Worm (Caenorhabditis elegans) whole organism, mixed stage, embryonic: ENCODE results near the gene fbxc-43.

Experiments used
- M03D4.4 ChIP-seq: sonication (generic microtip); optimal IDR thresholded peaks from 2 replicates; lab custom pipeline; 2017; ENCODE audit warnings: mild to moderate bottlenecking, missing genetic modification characterization, missing compliant biosample characterization
- bed-3 ChIP-seq: fragments of 200-800 bp; sonication (Bioruptor generic); optimal IDR thresholded peaks from 3 replicates; lab custom pipeline; 2018; ENCODE audit warnings: mild to moderate bottlenecking, missing genetic modification characterization, moderate library complexity, missing compliant biosample characterization
- blmp-1 ChIP-seq: fragments of 150-350 bp; optimal IDR thresholded peaks from 2 replicates; lab custom pipeline; 2014; ENCODE audit warnings: missing biosample characterization, missing genetic modification characterization
- ceh-39 ChIP-seq: fragments of 150-350 bp; optimal IDR thresholded peaks from 2 replicates; lab custom pipeline; 2014; ENCODE audit warnings: missing biosample characterization, missing genetic modification characterization
- ceh-43 ChIP-seq: fragments of 200-800 bp; sonication (Bioruptor generic); optimal IDR thresholded peaks from 2 replicates; lab custom pipeline; 2018; ENCODE audit warnings: mild to moderate bottlenecking, missing genetic modification characterization, moderate library complexity, missing compliant biosample characterization
- ceh-83 ChIP-seq: fragments of 200-800 bp; sonication (Bioruptor generic); optimal IDR thresholded peaks from 2 replicates; lab custom pipeline; 2018; ENCODE audit warnings: mild to moderate bottlenecking, missing genetic modification characterization, missing compliant biosample characterization
- ces-1 ChIP-seq: fragments of 150-350 bp; optimal IDR thresholded peaks from 2 replicates; lab custom pipeline; 2014; ENCODE audit warnings: missing biosample characterization, missing genetic modification reagents, missing genetic modification characterization
- cnd-1 ChIP-seq: fragments of 200-800 bp; sonication (Bioruptor generic); optimal IDR thresholded peaks from 2 replicates; lab custom pipeline; 2018; ENCODE audit warnings: mild to moderate bottlenecking, missing genetic modification characterization, missing compliant biosample characterization
- drap-1 ChIP-seq: fragments of 200-800 bp; sonication (Bioruptor generic); optimal IDR thresholded peaks from 3 replicates; lab custom pipeline; 2018; ENCODE audit warnings: mild to moderate bottlenecking, missing genetic modification characterization, missing compliant biosample characterization
- elt-1 ChIP-seq: sonication (generic microtip); optimal IDR thresholded peaks from 2 replicates; lab custom pipeline; 2017; ENCODE audit warnings: missing genetic modification characterization, mild to moderate bottlenecking, missing compliant biosample characterization, antibody characterized with exemption, moderate library complexity, borderline replicate concordance; ENCODE audit not compliant: insufficient read depth
- flh-1 ChIP-seq: fragments of 200-800 bp; sonication (Bioruptor generic); optimal IDR thresholded peaks from 2 replicates; lab custom pipeline; 2018; ENCODE audit warnings: mild to moderate bottlenecking, missing genetic modification characterization, moderate library complexity, missing compliant biosample characterization
- ham-2 ChIP-seq: fragments of 200-800 bp; sonication (Bioruptor generic); optimal IDR thresholded peaks from 2 replicates; lab custom pipeline; 2018; ENCODE audit warnings: mild to moderate bottlenecking, missing genetic modification characterization, missing compliant biosample characterization
- hlh-1 ChIP-seq: fragments of 150-350 bp; optimal IDR thresholded peaks from 2 replicates; lab custom pipeline; 2014; ENCODE audit warnings: missing biosample characterization, missing genetic modification reagents, missing genetic modification characterization
- lin-13 ChIP-seq: fragments of 150-350 bp; optimal IDR thresholded peaks from 2 replicates; lab custom pipeline; 2014; ENCODE audit warnings: missing biosample characterization, missing genetic modification characterization
- lin-32 ChIP-seq: fragments of 200-800 bp; sonication (Bioruptor generic); optimal IDR thresholded peaks from 2 replicates; lab custom pipeline; 2018; ENCODE audit warnings: mild to moderate bottlenecking, missing genetic modification characterization, missing compliant biosample characterization
- lsy-2 ChIP-seq: fragments of 150-350 bp; optimal IDR thresholded peaks from 2 replicates; lab custom pipeline; 2014; ENCODE audit warnings: missing biosample characterization, missing genetic modification characterization
- mab-5 ChIP-seq: fragments of 150-350 bp; optimal IDR thresholded peaks from 2 replicates; lab custom pipeline; 2014; ENCODE audit warnings: missing biosample characterization, missing genetic modification characterization
- mep-1 ChIP-seq: fragments of 150-350 bp; optimal IDR thresholded peaks from 2 replicates; lab custom pipeline; 2017; ENCODE audit warnings: missing biosample characterization, missing genetic modification reagents, missing genetic modification characterization, inconsistent platforms
- mls-2 ChIP-seq: sonication (generic microtip); optimal IDR thresholded peaks from 2 replicates; lab custom pipeline; 2016; ENCODE audit warnings: mild to moderate bottlenecking, missing genetic modification characterization, moderate library complexity, missing compliant biosample characterization
- nhr-12 ChIP-seq: fragments of 150-350 bp; optimal IDR thresholded peaks from 2 replicates; lab custom pipeline; 2014; ENCODE audit warnings: missing biosample characterization, missing genetic modification characterization
- nhr-2 ChIP-seq: fragments of 150-350 bp; optimal IDR thresholded peaks from 2 replicates; lab custom pipeline; 2014; ENCODE audit warnings: missing biosample characterization, missing genetic modification characterization
- nhr-237 ChIP-seq: fragments of 150-350 bp; optimal IDR thresholded peaks from 2 replicates; lab custom pipeline; 2014; ENCODE audit warnings: missing biosample characterization, missing genetic modification characterization
- nhr-28 ChIP-seq: fragments of 150-350 bp; optimal IDR thresholded peaks from 2 replicates; lab custom pipeline; 2014; ENCODE audit warnings: missing biosample characterization, missing genetic modification characterization
- nhr-76 ChIP-seq: sonication (generic microtip); optimal IDR thresholded peaks from 2 replicates; lab custom pipeline; 2017; ENCODE audit warnings: missing biosample characterization, missing genetic modification characterization
- sem-2 ChIP-seq: fragments of 200-800 bp; sonication (Bioruptor generic); optimal IDR thresholded peaks from 2 replicates; lab custom pipeline; 2018; ENCODE audit warnings: mild to moderate bottlenecking, missing genetic modification characterization, missing compliant biosample characterization
- snpc-4 ChIP-seq: fragments of 150-350 bp; optimal IDR thresholded peaks from 2 replicates; lab custom pipeline; 2014; ENCODE audit warnings: missing biosample characterization, missing genetic modification characterization
- sptf-1 ChIP-seq: sonication (generic microtip); optimal IDR thresholded peaks from 2 replicates; lab custom pipeline; 2017; ENCODE audit warnings: mild to moderate bottlenecking, missing genetic modification characterization, moderate library complexity, missing compliant biosample characterization
- tbx-8 ChIP-seq: fragments of 200-800 bp; sonication (Bioruptor generic); optimal IDR thresholded peaks from 2 replicates; lab custom pipeline; 2018; ENCODE audit warnings: mild to moderate bottlenecking, missing genetic modification characterization, moderate library complexity, missing compliant biosample characterization
- unc-120 ChIP-seq: sonication (generic microtip); optimal IDR thresholded peaks from 2 replicates; lab custom pipeline; 2017; ENCODE audit warnings: missing genetic modification characterization, missing compliant biosample characterization; ENCODE audit not compliant: poor library complexity, severe bottlenecking
- unc-39 ChIP-seq: fragments of 150-350 bp; optimal IDR thresholded peaks from 2 replicates; lab custom pipeline; 2014; ENCODE audit warnings: missing biosample characterization, missing genetic modification characterization
- unc-62 ChIP-seq: fragments of 150-350 bp; optimal IDR thresholded peaks from 2 replicates; lab custom pipeline; 2014; ENCODE audit warnings: missing biosample characterization, missing genetic modification reagents, missing genetic modification characterization
- zip-8 ChIP-seq: fragments of 150-350 bp; optimal IDR thresholded peaks from 2 replicates; lab custom pipeline; 2014; ENCODE audit warnings: missing biosample characterization, missing genetic modification characterization
- ztf-11 ChIP-seq: fragments of 150-350 bp; optimal IDR thresholded peaks from 2 replicates; lab custom pipeline; 2014; ENCODE audit warnings: missing biosample characterization, missing genetic modification characterization

fbxc-43 gene

DNA sequence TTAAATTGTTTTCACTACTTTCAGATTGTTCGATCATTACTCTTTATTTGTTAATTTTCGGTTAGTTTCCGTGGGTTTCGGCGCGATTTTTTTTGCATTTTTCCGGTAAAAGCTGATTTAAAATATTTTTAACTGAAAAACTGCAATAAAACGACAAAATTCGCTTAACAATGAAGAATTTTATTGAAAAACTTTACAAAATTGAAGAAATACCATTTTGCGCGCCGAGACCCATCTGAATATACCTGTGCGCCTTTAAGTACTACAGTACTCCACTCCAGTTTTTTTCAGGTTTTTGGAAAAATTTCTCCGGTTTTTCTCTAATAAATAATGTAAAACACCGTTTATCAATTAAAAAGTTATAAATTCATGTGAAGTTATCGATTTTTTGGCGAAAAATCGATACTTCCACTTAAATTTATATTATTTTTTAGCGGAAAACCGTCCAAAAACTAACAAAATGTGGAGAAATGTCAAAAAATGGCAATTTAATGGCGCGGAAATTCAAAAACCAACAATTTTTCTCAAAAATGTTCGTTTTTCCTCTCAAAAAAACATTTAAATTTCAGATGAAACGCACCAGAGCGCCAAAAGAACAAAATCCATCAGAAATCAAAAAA, 4.9 kb downstream of the fbxc-43 start, which contains the start of gene C16A11.10:
C16A11.10 (plus strand) TSS at position 570 of the 620 bp plus-strand sequence.
- no peak for TF ChIP-seq tbx-8 (GFP tag; lab: Kevin White, UChicago)
- TF ChIP-seq sptf-1 (tag; lab: Kevin White, UChicago), result no peak
- TF ChIP-seq hlh-1 (tag; lab: Kevin White, UChicago), result no peak
- no peak for TF ChIP-seq ztf-11
- TF ChIP-seq nhr-2 (tag; lab: Kevin White, UChicago), result no peak
- no peak for TF ChIP-seq mab-5
- no peak for TF ChIP-seq ceh-43 (GFP tag; lab: Kevin White, UChicago)
- no peak for TF ChIP-seq ceh-83 (GFP tag; lab: Kevin White, UChicago)
- no peak for TF ChIP-seq zip-8 (tag; lab: Kevin White, UChicago)
- no peak for TF ChIP-seq blmp-1 (tag; lab: Kevin White, UChicago)
- no peak for TF ChIP-seq M03D4.4 (tag; lab: Kevin White, UChicago)
- TF ChIP-seq lsy-2 (tag; lab: Kevin White, UChicago), result no peak
- no peak for TF ChIP-seq sem-2
- no peak for TF ChIP-seq lin-32 (GFP tag; lab: Kevin White, UChicago)
- TF ChIP-seq nhr-28, result no peak
- no peak for TF ChIP-seq nhr-12 (tag; lab: Kevin White, UChicago)
- no peak for TF ChIP-seq nhr-76
- TF ChIP-seq unc-39 (tag; lab: Kevin White, UChicago), result no peak
- no peak for TF ChIP-seq cnd-1 (tag; lab: Kevin White, UChicago)
- no peak for TF ChIP-seq ham-2 (GFP tag; lab: Kevin White, UChicago)

DNA sequence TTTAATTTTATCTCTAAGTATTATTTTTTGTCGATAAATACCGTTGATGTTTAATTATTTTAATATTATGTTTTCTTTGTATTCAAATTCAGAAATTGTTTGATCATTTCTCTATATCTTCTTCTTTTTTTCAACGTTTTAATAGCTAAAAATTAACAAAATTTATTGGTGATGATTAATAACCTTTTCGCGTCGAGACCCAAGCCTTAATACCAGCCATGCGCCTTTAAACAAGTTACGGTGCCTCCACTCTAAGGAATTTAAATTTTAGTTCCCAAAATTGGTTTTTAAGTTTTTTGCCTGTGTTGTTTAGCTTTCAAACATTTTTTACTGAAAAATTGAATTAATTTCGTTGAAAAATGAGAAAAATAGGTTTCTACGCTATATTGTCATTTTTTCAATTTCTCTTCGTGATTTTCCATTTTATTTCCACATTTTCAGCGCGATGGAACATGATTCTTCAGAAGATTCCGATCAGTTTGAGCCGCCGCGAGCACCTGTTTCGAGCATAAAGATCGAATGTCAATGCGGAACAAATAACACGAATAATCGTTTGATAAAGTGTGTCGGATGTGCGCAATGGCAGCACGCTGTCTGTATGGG, 6.6 kb downstream of the fbxc-43 start, which contains the start of gene C16A11.3:
C16A11.3 (plus strand) TSS at position 440 of the 603 bp plus-strand sequence.
- TF ChIP-seq nhr-12 (tag; lab: Kevin White, UChicago), result no peak

DNA sequence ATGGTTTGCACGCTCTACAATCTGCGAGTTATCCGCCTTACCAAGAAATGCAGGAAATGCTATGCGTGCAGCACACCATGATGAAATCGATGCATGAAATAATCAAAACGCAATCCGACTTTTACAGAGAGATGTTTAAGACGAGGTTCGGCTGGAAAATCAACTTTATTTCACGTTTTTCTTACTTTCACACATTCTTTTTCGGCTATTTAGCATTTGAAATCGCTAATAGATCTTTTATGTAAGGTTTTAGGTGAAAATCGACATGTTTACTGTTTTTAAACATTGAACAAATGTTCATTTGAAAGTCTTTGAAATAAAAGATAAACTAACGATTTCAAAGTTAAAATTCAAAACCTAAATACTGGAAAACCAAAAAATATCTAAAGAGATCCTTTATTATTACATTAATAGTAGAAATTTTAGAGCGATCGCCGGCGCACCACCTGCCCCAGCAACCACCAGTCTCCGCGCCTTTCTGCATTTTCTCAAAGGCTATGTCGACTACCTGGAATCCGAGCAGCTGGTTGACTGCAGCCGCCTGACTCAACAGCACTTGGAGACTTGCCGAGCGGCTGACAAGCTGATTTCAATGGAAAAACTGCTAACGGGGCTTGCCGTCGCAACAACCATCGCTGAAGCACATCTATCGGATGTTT, 7.6 kb downstream of the fbxc-43 start:
- TF ChIP-seq ztf-11 (no peak), nhr-237 (tag; lab: Kevin White, UChicago) (no peak), flh-1 (GFP tag; lab: Kevin White, UChicago) (no peak), nhr-76 (no peak), ceh-83 (GFP tag; lab: Kevin White, UChicago) (no peak), ceh-39 (tag; lab: Kevin White, UChicago) (no peak), tbx-8 (GFP tag; lab: Kevin White, UChicago) (no peak), mab-5 (no peak), bed-3 (GFP tag; lab: Kevin White, UChicago) (no peak), lin-32 (GFP tag; lab: Kevin White, UChicago) (no peak), nhr-12 (tag; lab: Kevin White, UChicago) (no peak), mep-1 (tag; lab: Kevin White, UChicago) (no peak), unc-39 (tag; lab: Kevin White, UChicago) (no peak), unc-120 (tag; lab: Kevin White, UChicago) (no peak), unc-62 (GFP tag; lab: Kevin White, UChicago) (no peak), drap-1 (GFP tag; lab: Kevin White, UChicago) (no peak), ces-1 (GFP tag; lab: Kevin White, UChicago) (no peak)

DNA sequence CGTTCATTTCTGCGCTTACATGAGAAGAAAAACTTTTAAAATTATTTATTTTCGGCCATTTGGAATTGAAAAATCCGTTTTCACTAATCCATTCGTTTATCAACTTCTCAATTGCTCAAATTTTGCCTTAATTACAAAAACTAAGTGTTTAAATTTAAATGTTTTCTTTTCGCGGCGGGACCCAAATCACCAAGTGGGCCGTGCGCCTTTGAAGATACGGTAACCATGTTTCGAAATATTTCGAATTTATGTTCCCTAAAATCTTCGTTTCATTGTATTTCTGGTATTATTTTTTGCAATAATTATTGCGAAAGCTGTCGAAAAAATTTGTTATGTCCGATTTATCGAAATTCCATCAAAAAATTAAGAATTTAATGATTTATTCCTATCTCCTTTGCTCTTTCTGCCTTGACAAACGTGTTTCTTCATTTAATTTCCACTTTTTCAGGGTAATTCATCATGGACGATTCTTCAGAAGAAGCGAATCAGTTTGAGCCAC, 9.1 kb downstream of the fbxc-43 start, which contains the start of gene C16A11.4:
C16A11.4 (plus strand) TSS at position 449 of the 499 bp plus-strand sequence.
- TF ChIP-seq ztf-11, result no peak
- TF ChIP-seq, all 35 proteins: peak for 0

DNA sequence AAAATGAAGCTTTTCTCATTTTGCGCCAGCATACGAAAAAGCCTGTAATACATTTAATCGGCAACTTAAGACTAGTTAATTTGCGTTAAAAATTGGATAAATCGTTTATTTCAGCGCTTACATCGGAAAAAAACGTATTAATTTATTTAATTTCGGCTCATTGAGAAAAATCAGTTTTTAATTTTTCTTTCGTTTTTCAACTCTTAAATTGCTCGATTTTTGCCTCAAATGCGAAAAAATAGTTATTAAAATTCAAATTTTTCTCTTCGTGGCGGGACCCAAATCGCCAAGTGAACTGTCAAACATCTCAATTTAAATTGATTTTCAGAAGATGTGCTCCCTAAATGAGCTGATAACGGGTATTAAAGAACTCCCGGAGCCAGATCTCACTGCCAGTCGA, 12.8 kb downstream of the fbxc-43 start, which contains the start of gene C16A11.5:
C16A11.5 (plus strand) TSS at position 323 of the 400 bp plus-strand sequence.
- TF ChIP-seq tbx-8 (GFP tag; lab: Kevin White, UChicago) (no peak), mls-2 (tag; lab: Kevin White, UChicago) (no peak), lin-13 (tag; lab: Kevin White, UChicago) (no peak), ceh-43 (GFP tag; lab: Kevin White, UChicago) (no peak), unc-39 (tag; lab: Kevin White, UChicago) (no peak), cnd-1 (tag; lab: Kevin White, UChicago) (no peak), nhr-28 (no peak), M03D4.4 (tag; lab: Kevin White, UChicago) (no peak), snpc-4 (tag; lab: Kevin White, UChicago) (no peak), ceh-39 (tag; lab: Kevin White, UChicago) (no peak), flh-1 (GFP tag; lab: Kevin White, UChicago) (no peak), ztf-11 (no peak), ham-2 (GFP tag; lab: Kevin White, UChicago) (no peak), elt-1 (tag; lab: Kevin White, UChicago) (no peak)
- TF ChIP-seq, all 35 proteins: peak for 0
